Fruit fly (Drosophila melanogaster) ovary, adult (tissue): ENCODE data around the gene Mst87F.

Source experiments
- CG17801 ChIP-seq: fragments of 200-800 bp; optimal IDR thresholded peaks from 2 replicates; lab custom pipeline; 2019; ENCODE audit warnings: missing biosample characterization, mild to moderate bottlenecking, missing genetic modification characterization, moderate library complexity; ENCODE audit not compliant: partially characterized antibody

Mst87F gene

dm6 chr3R:13783397-13783796 lies 44.4 kb downstream of the Mst87F start:
- TF ChIP-seq CG17801 (GFP tag; lab: Kevin White, UChicago) = no peak

- TF ChIP-seq CG17801 (GFP tag; lab: Kevin White, UChicago) = no peak
Measured at dm6 chr3R:13782578-13782977, 45.2 kb downstream of the Mst87F start.

dm6 chr3R:13782035-13782434 lies 45.8 kb downstream of the Mst87F start, which contains the start of gene Dip-B:
Dip-B (plus strand) TSS chr3R:13782288.
- TF ChIP-seq CG17801 (GFP tag; lab: Kevin White, UChicago) = no peak

dm6 chr3R:13780769-13781168 lies 47.0 kb downstream of the Mst87F start, which contains the start of gene CG9286:
CG9286 (plus strand) TSS chr3R:13780964.
- TF ChIP-seq CG17801 (GFP tag; lab: Kevin White, UChicago) = no peak

- TF ChIP-seq CG17801 (GFP tag; lab: Kevin White, UChicago) = no peak
Measured at dm6 chr3R:13779241-13779683, 48.5 kb downstream of the Mst87F start, which contains the start of the genes CG42375 and CG9288. CG42375 (plus strand) TSS chr3R:13779624. CG9288 (plus strand) TSS chr3R:13779624.
